Worm (Caenorhabditis elegans): Measurements from ENCODE around the gene K10C2.8.

K10C2.8 gene

ce11 chrX:6408713-6409112 lies 28.7 kb downstream of the K10C2.8 start:
- no peak for TF ChIP-seq pha-4 (GFP tag; IDR thresholded peaks at IDR 0.05)
- no peak for TF ChIP-seq pha-4 (tag; optimal IDR thresholded peaks at IDR 0.05)
- TF ChIP-seq set-16 (GFP tag; IDR thresholded peaks at IDR 0.05) = peak; percentile 73

- peak; percentile 1 for TF ChIP-seq nhr-28 (tag; optimal IDR thresholded peaks at IDR 0.05)
- TF ChIP-seq saeg-2 (GFP tag; IDR thresholded peaks at IDR 0.05) = no peak
- TF ChIP-seq cey-2 (tag; optimal IDR thresholded peaks at IDR 0.05; ENCODE audit: borderline replicate concordance, insufficient read depth) = no peak
- TF ChIP-seq mxl-3 (GFP tag; optimal IDR thresholded peaks at IDR 0.05) = no peak
- no peak for TF ChIP-seq lin-39 (tag; optimal IDR thresholded peaks at IDR 0.05)
- TF ChIP-seq zfp-3 (GFP tag; conservative IDR thresholded peaks at IDR 0.05) = no peak
- TF ChIP-seq sdz-12 (GFP tag; optimal IDR thresholded peaks at IDR 0.05) = no peak
- TF ChIP-seq pqm-1 (tag; optimal IDR thresholded peaks at IDR 0.05) = peak; percentile 76
- TF ChIP-seq mes-2 (tag; optimal IDR thresholded peaks at IDR 0.05; ENCODE audit: poor library complexity, severe bottlenecking) = no peak
- no peak for TF ChIP-seq lir-3 (tag; optimal IDR thresholded peaks at IDR 0.05)
- no peak for TF ChIP-seq pha-4 (GFP tag; IDR thresholded peaks at IDR 0.05)
- TF ChIP-seq pha-4 (tag; optimal IDR thresholded peaks at IDR 0.05) = no peak
- TF ChIP-seq nhr-42 (GFP tag; IDR thresholded peaks at IDR 0.05) = no peak
- no peak for TF ChIP-seq duxl-1 (tag; optimal IDR thresholded peaks at IDR 0.05; ENCODE audit: poor library complexity)
Observed at ce11 chrX:6408286-6408685, 29.2 kb downstream of the K10C2.8 start.

ce11 chrX:6407805-6408204 lies 29.6 kb downstream of the K10C2.8 start:
- TF ChIP-seq mes-2 (tag; optimal IDR thresholded peaks at IDR 0.05; ENCODE audit: poor library complexity, severe bottlenecking) (no peak), lsy-2 (tag; optimal IDR thresholded peaks at IDR 0.05) (no peak), daf-16 (GFP tag; optimal IDR thresholded peaks at IDR 0.05) (no peak), daf-16 (tag; optimal IDR thresholded peaks at IDR 0.05) (peak; percentile 33), Y105C5A.15 (GFP tag; IDR thresholded peaks at IDR 0.05) (no peak), ztf-11 (tag; optimal IDR thresholded peaks at IDR 0.05) (no peak), php-3 (GFP tag; IDR thresholded peaks at IDR 0.05) (no peak)

- TF ChIP-seq dmd-6 (GFP tag; IDR thresholded peaks at IDR 0.05) (no peak), aha-1 (tag) (peak; percentile 91)
Observed at ce11 chrX:6405905-6406304, 31.5 kb downstream of the K10C2.8 start.

- no peak for TF ChIP-seq F44E2.7 (GFP tag; IDR thresholded peaks at IDR 0.05)
- no peak for TF ChIP-seq dpl-1 (GFP tag; optimal IDR thresholded peaks at IDR 0.05)
- TF ChIP-seq tag-97 (GFP tag; IDR thresholded peaks at IDR 0.05) = no peak
- TF ChIP-seq spr-3 (GFP tag; optimal IDR thresholded peaks at IDR 0.05) = no peak
- TF ChIP-seq nhr-48 (tag; optimal IDR thresholded peaks at IDR 0.05) = no peak
- TF ChIP-seq aly-2 (tag; optimal IDR thresholded peaks at IDR 0.05) = no peak
Observed at ce11 chrX:6403122-6403521, 34.3 kb downstream of the K10C2.8 start, which contains the start of gene glt-4. TSS of gene glt-4 (plus strand) at chrX:6403422.

ce11 chrX:6399450-6399849 lies 38.0 kb downstream of the K10C2.8 start:
- TF ChIP-seq aha-1 (tag) (peak; percentile 75), nhr-11 (tag; optimal IDR thresholded peaks at IDR 0.05) (peak; percentile 27), nhr-28 (tag; optimal IDR thresholded peaks at IDR 0.05) (no peak), lsy-2 (tag; optimal IDR thresholded peaks at IDR 0.05) (no peak), unc-62 (GFP tag; optimal IDR thresholded peaks at IDR 0.05 in 1 of 2) (peak in 1 of 2 experiments; percentile 3), unc-62 (tag; optimal IDR thresholded peaks at IDR 0.05) (no peak)
